Fruit fly (Drosophila melanogaster): Measurements from ENCODE around the gene CG9132.

Gene CG9132

dm6 chrX:16835304-16835703 lies 34.8 kb upstream of the CG9132 start, which contains the start of the genes CG13004 and CG46306 (continued):
- TF ChIP-seq ss (GFP tag; optimal IDR thresholded peaks at IDR 0.05): peak in 1 of 2 experiments; percentile 19
- TF ChIP-seq CG8119 (GFP tag; IDR thresholded peaks at IDR 0.05): no peak
- TF ChIP-seq CG7368 (GFP tag; optimal IDR thresholded peaks at IDR 0.05): no peak
- peak; percentile 32 for TF ChIP-seq dsx (GFP tag; optimal IDR thresholded peaks at IDR 0.05; ENCODE audit: poor library complexity, severe bottlenecking)
- TF ChIP-seq topi (GFP tag; optimal IDR thresholded peaks at IDR 0.05): no peak
- TF ChIP-seq svp (GFP tag): peak; percentile 35
- TF ChIP-seq Sox102F (GFP tag; optimal IDR thresholded peaks at IDR 0.05): no peak
- no peak for TF ChIP-seq CG1621 (tag; optimal IDR thresholded peaks at IDR 0.05)
- no peak for TF ChIP-seq pdm3 (GFP tag; optimal IDR thresholded peaks at IDR 0.05)
- no peak for TF ChIP-seq Blimp-1 (GFP tag; optimal IDR thresholded peaks at IDR 0.05)
- TF ChIP-seq Hr4 (GFP tag; optimal IDR thresholded peaks at IDR 0.05): no peak
- no peak for TF ChIP-seq CG3032 (tag; optimal IDR thresholded peaks at IDR 0.05)
- no peak for TF ChIP-seq fkh (GFP tag; optimal IDR thresholded peaks at IDR 0.05)

- no peak for TF ChIP-seq CG6854 (GFP tag; optimal IDR thresholded peaks at IDR 0.05)
- no peak for TF ChIP-seq ss (GFP tag; optimal IDR thresholded peaks at IDR 0.05)
- peak; percentile 70 for TF ChIP-seq CG16779 (tag; optimal IDR thresholded peaks at IDR 0.05)
- peak; percentile 64 for TF ChIP-seq CG3032 (tag; optimal IDR thresholded peaks at IDR 0.05)
- TF ChIP-seq Hr39 (GFP tag; optimal IDR thresholded peaks at IDR 0.05): peak; percentile 49
- TF ChIP-seq Sox14 (GFP tag; optimal IDR thresholded peaks at IDR 0.05): peak; percentile 69
- no peak for TF ChIP-seq Blimp-1 (GFP tag; optimal IDR thresholded peaks at IDR 0.05)
- TF ChIP-seq eg (GFP tag; IDR thresholded peaks at IDR 0.05): peak; percentile 58; the same call in 2 of the 3 replicates
- TF ChIP-seq cyc (GFP tag; optimal IDR thresholded peaks at IDR 0.05): no peak
- peak; percentile 36 for TF ChIP-seq CG31627 (GFP tag; optimal IDR thresholded peaks at IDR 0.05)
- TF ChIP-seq svp (GFP tag): peak; percentile 73
- TF ChIP-seq Hr38 (GFP tag; optimal IDR thresholded peaks at IDR 0.05): no peak
- TF ChIP-seq Gug (GFP tag; IDR thresholded peaks at IDR 0.05): peak; percentile 74
- TF ChIP-seq dac (GFP tag; optimal IDR thresholded peaks at IDR 0.05): peak; percentile 71
- peak; percentile 63 for TF ChIP-seq CG6792 (GFP tag; optimal IDR thresholded peaks at IDR 0.05)
- TF ChIP-seq CG1621 (tag; optimal IDR thresholded peaks at IDR 0.05): no peak
- TF ChIP-seq esn (GFP tag; optimal IDR thresholded peaks at IDR 0.05): peak; percentile 65
- no peak for TF ChIP-seq vri (GFP tag; optimal IDR thresholded peaks at IDR 0.05)
- TF ChIP-seq CG6808 (GFP tag; optimal IDR thresholded peaks at IDR 0.05): no peak
- TF ChIP-seq fd85E (GFP tag; optimal IDR thresholded peaks at IDR 0.05): no peak
- peak; percentile 38 for TF ChIP-seq Smox (GFP tag; optimal IDR thresholded peaks at IDR 0.05)
- TF ChIP-seq Met (GFP tag; optimal IDR thresholded peaks at IDR 0.05): peak; percentile 46
- peak; percentile 94 for TF ChIP-seq Eip78C (GFP tag)
- peak; percentile 12 for TF ChIP-seq Ets21C (GFP tag; optimal IDR thresholded peaks at IDR 0.05)
- peak; percentile 10 for TF ChIP-seq CG8632 (GFP tag; optimal IDR thresholded peaks at IDR 0.05)
- peak; percentile 73 for TF ChIP-seq pdm3 (GFP tag; optimal IDR thresholded peaks at IDR 0.05)
- TF ChIP-seq CG10669 (GFP tag; optimal IDR thresholded peaks at IDR 0.05): no peak
- TF ChIP-seq CG10631 (GFP tag; optimal IDR thresholded peaks at IDR 0.05): peak; percentile 77
- TF ChIP-seq CG3919 (GFP tag; optimal IDR thresholded peaks at IDR 0.05): peak; percentile 52
- no peak for TF ChIP-seq CG11902 (GFP tag; optimal IDR thresholded peaks at IDR 0.05)
- TF ChIP-seq CG11294 (GFP tag; IDR thresholded peaks at IDR 0.05): peak; percentile 28; the same call in 1 of the 2 replicates
- peak; percentile 73 for TF ChIP-seq OdsH (GFP tag; optimal IDR thresholded peaks at IDR 0.05)
- TF ChIP-seq CG6276 (GFP tag; optimal IDR thresholded peaks at IDR 0.05): peak; percentile 72
- TF ChIP-seq Sox15 (GFP tag; optimal IDR thresholded peaks at IDR 0.05): no peak
- TF ChIP-seq acj6 (GFP tag; optimal IDR thresholded peaks at IDR 0.05): peak; percentile 70
- TF ChIP-seq spab (GFP tag; optimal IDR thresholded peaks at IDR 0.05): no peak
- TF ChIP-seq CG32006 (GFP tag; optimal IDR thresholded peaks at IDR 0.05): peak; percentile 92
- TF ChIP-seq CG7368 (GFP tag; optimal IDR thresholded peaks at IDR 0.05): peak; percentile 2
- peak; percentile 33 for TF ChIP-seq lz (GFP tag; optimal IDR thresholded peaks at IDR 0.05)
- TF ChIP-seq CG9139 (GFP tag; optimal IDR thresholded peaks at IDR 0.05): no peak
- peak; percentile 86 for TF ChIP-seq Lpt (GFP tag; optimal IDR thresholded peaks at IDR 0.05)
- no peak for TF ChIP-seq Eip93F (GFP tag; optimal IDR thresholded peaks at IDR 0.05)
- TF ChIP-seq net (GFP tag; optimal IDR thresholded peaks at IDR 0.05): peak; percentile 62
- TF ChIP-seq achi (GFP tag; optimal IDR thresholded peaks at IDR 0.05): peak; percentile 74
Measured at dm6 chrX:16834259-16834658, 33.7 kb upstream of the CG9132 start.

All from whole organism, prepupa.